Fruit fly (Drosophila melanogaster) whole organism, embryonic: Measurements from ENCODE around the gene Grip75.

Source experiments
- Atf6 ChIP-seq: fragments of 200-800 bp; sonication (Bioruptor generic); IDR thresholded peaks from 2 replicates; pipeline ENCODE4 v1.3.6; 2022; ENCODE audit warnings: missing biosample characterization, missing genetic modification characterization
- CG10267 ChIP-seq: fragments of 200-800 bp; sonication (Bioruptor generic); optimal IDR thresholded peaks from 2 replicates; lab custom pipeline; 2018; ENCODE audit warnings: missing biosample characterization, mild to moderate bottlenecking, missing genetic modification characterization, moderate library complexity
- CG10321 ChIP-seq: fragments of 200-800 bp; sonication (Bioruptor generic); IDR thresholded peaks from 2 replicates; pipeline ENCODE4 v1.3.6; 2022; ENCODE audit warnings: missing biosample characterization, missing genetic modification characterization
- CG10366 ChIP-seq: fragments of 200-800 bp; sonication (Bioruptor generic); IDR thresholded peaks from 2 replicates; pipeline ENCODE4 v1.3.6; 2022; ENCODE audit warnings: missing biosample characterization, missing genetic modification characterization
- CG1233 ChIP-seq: fragments of 200-800 bp; sonication (Bioruptor generic); optimal IDR thresholded peaks from 4 replicates; lab custom pipeline; 2018; ENCODE audit warnings: missing biosample characterization, mild to moderate bottlenecking, missing genetic modification characterization
- CG12391 ChIP-seq: fragments of 200-800 bp; sonication (Bioruptor generic); optimal IDR thresholded peaks from 3 replicates; lab custom pipeline; 2018; ENCODE audit warnings: missing biosample characterization, mild to moderate bottlenecking, missing genetic modification characterization, moderate library complexity
- CG12744 ChIP-seq: fragments of 200-800 bp; sonication (Bioruptor generic); optimal IDR thresholded peaks from 2 replicates; lab custom pipeline; 2016; ENCODE audit warnings: missing biosample characterization, missing genetic modification characterization
- CG13424 ChIP-seq: fragments of 200-800 bp; sonication (Bioruptor generic); optimal IDR thresholded peaks from 2 replicates; lab custom pipeline; 2019; ENCODE audit warnings: missing biosample characterization, mild to moderate bottlenecking, missing genetic modification characterization, moderate library complexity
- CG1602 ChIP-seq: fragments of 200-800 bp; sonication (Bioruptor generic); optimal IDR thresholded peaks from 3 replicates; lab custom pipeline; 2016; ENCODE audit warnings: missing biosample characterization, missing genetic modification characterization
- CG3726 ChIP-seq: fragments of 200-800 bp; sonication (Bioruptor generic); IDR thresholded peaks from 3 replicates; pipeline ENCODE4, ENCODE4 v1.3.6; 2022; ENCODE audit warnings: missing biosample characterization, missing genetic modification characterization
- CG43689 ChIP-seq: fragments of 200-800 bp; sonication (Bioruptor generic); IDR thresholded peaks from 2 replicates; pipeline ENCODE4 v1.3.6; 2022; ENCODE audit warnings: missing biosample characterization, missing genetic modification characterization
- CG6272 ChIP-seq: fragments of 200-800 bp; sonication (Bioruptor generic); IDR thresholded peaks from 2 replicates; pipeline ENCODE4 v1.3.6; 2022; ENCODE audit warnings: missing biosample characterization, missing genetic modification characterization
- CG6683 ChIP-seq: fragments of 200-800 bp; sonication (Bioruptor generic); optimal IDR thresholded peaks from 2 replicates; lab custom pipeline; 2017; ENCODE audit warnings: missing biosample characterization, mild to moderate bottlenecking, missing genetic modification characterization, missing genetic modification reagents
- CG8281 ChIP-seq: fragments of 200-800 bp; sonication (Bioruptor generic); optimal IDR thresholded peaks from 2 replicates; lab custom pipeline; 2018; ENCODE audit warnings: missing biosample characterization, mild to moderate bottlenecking, missing genetic modification characterization, moderate library complexity
- CG8944 ChIP-seq: fragments of 200-800 bp; sonication (Bioruptor generic); optimal IDR thresholded peaks from 3 replicates; lab custom pipeline; 2016; ENCODE audit warnings: missing biosample characterization, missing genetic modification characterization
- CG9215 ChIP-seq: fragments of 200-800 bp; sonication (Bioruptor generic); IDR thresholded peaks from 2 replicates; pipeline ENCODE4 v1.3.6; 2022; ENCODE audit warnings: missing biosample characterization, missing genetic modification characterization
- CG9876 ChIP-seq: fragments of 200-800 bp; sonication (Bioruptor generic); optimal IDR thresholded peaks from 2 replicates; lab custom pipeline; 2016; ENCODE audit warnings: missing biosample characterization, missing genetic modification characterization
- CrebB ChIP-seq: fragments of 200-800 bp; sonication (Bioruptor generic); optimal IDR thresholded peaks from 3 replicates; lab custom pipeline; 2018; ENCODE audit warnings: missing biosample characterization, mild to moderate bottlenecking, missing genetic modification characterization
- Dek ChIP-seq: fragments of 200-800 bp; sonication (Bioruptor generic); optimal IDR thresholded peaks from 3 replicates; lab custom pipeline; 2019; ENCODE audit warnings: missing biosample characterization, mild to moderate bottlenecking, missing genetic modification characterization, moderate library complexity
- Dll ChIP-seq: fragments of 200-800 bp; sonication (Bioruptor generic); IDR thresholded peaks from 4 replicates; pipeline ENCODE4 v1.3.6; 2022; ENCODE audit warnings: missing biosample characterization, missing genetic modification characterization; ENCODE audit not compliant: partially characterized antibody
- Dref ChIP-seq: fragments of 200-800 bp; sonication (Bioruptor generic); IDR thresholded peaks from 2 replicates; pipeline ENCODE4 v1.3.6; 2022; ENCODE audit warnings: missing biosample characterization, missing genetic modification characterization
- HLH3B ChIP-seq: fragments of 200-800 bp; sonication (Bioruptor generic); IDR thresholded peaks from 2 replicates; pipeline ENCODE4 v1.3.6; 2022; ENCODE audit warnings: missing biosample characterization, missing genetic modification characterization
- Hr39 ChIP-seq: fragments of >200 bp; optimal IDR thresholded peaks from 2 replicates; lab custom pipeline; 2017
- MBD-R2 ChIP-seq: fragments of 200-800 bp; sonication (Bioruptor generic); IDR thresholded peaks from 2 replicates; pipeline ENCODE4 v1.3.6; 2022; ENCODE audit warnings: missing biosample characterization, missing genetic modification characterization
- NC2β ChIP-seq: fragments of 200-800 bp; sonication (Bioruptor generic); optimal IDR thresholded peaks from 2 replicates; lab custom pipeline; 2016; ENCODE audit warnings: missing biosample characterization, missing genetic modification characterization
- Nf-YC ChIP-seq: fragments of 200-800 bp; optimal IDR thresholded peaks from 3 replicates; lab custom pipeline; 2019; ENCODE audit warnings: missing biosample characterization, mild to moderate bottlenecking, missing genetic modification characterization, moderate library complexity
- Opbp ChIP-seq: fragments of 200-800 bp; sonication (Bioruptor generic); IDR thresholded peaks from 3 replicates; pipeline ENCODE4 v1.3.6; 2022; ENCODE audit warnings: missing biosample characterization, missing genetic modification characterization; ENCODE audit not compliant: partially characterized antibody
- Poxn ChIP-seq: fragments of 200-800 bp; sonication (Bioruptor generic); IDR thresholded peaks from 2 replicates; pipeline ENCODE4 v1.3.6; 2022; ENCODE audit warnings: missing biosample characterization, missing genetic modification characterization
- Usf ChIP-seq: fragments of 200-800 bp; sonication (Bioruptor generic); optimal IDR thresholded peaks from 2 replicates; lab custom pipeline; 2017; ENCODE audit warnings: missing genotype, missing biosample characterization, missing genetic modification characterization
- ab ChIP-seq: fragments of 200-800 bp; sonication (Bioruptor generic); optimal IDR thresholded peaks from 2 replicates; lab custom pipeline; 2016; ENCODE audit warnings: missing biosample characterization, missing genetic modification characterization
- amos ChIP-seq: fragments of 200-800 bp; sonication (Bioruptor generic); IDR thresholded peaks from 2 replicates; pipeline ENCODE4 v1.3.6; 2022; ENCODE audit warnings: missing biosample characterization, missing genetic modification characterization; ENCODE audit not compliant: partially characterized antibody
- az2 ChIP-seq: fragments of 200-800 bp; sonication (Bioruptor generic); optimal IDR thresholded peaks from 3 replicates; lab custom pipeline; 2016; ENCODE audit warnings: missing biosample characterization, missing genetic modification characterization
- bbx ChIP-seq: fragments of 200-800 bp; sonication (Bioruptor generic); IDR thresholded peaks from 2 replicates; pipeline ENCODE4 v1.3.6; 2022; ENCODE audit warnings: missing biosample characterization, missing genetic modification characterization; ENCODE audit not compliant: partially characterized antibody
- bigmax ChIP-seq: fragments of 200-800 bp; sonication (Bioruptor generic); optimal IDR thresholded peaks from 2 replicates; lab custom pipeline; 2018; ENCODE audit warnings: missing biosample characterization, mild to moderate bottlenecking, missing genetic modification characterization
- cg ChIP-seq: fragments of 200-800 bp; sonication (Bioruptor generic); optimal IDR thresholded peaks from 3 replicates; lab custom pipeline; 2019; ENCODE audit warnings: missing biosample characterization, mild to moderate bottlenecking, missing genetic modification characterization, moderate library complexity
- disco-r ChIP-seq: fragments of 200-800 bp; sonication (Bioruptor generic); optimal IDR thresholded peaks from 2 replicates; lab custom pipeline; 2016; ENCODE audit warnings: missing biosample characterization, missing genetic modification characterization
- dm ChIP-seq: fragments of 200-800 bp; sonication (Bioruptor generic); optimal IDR thresholded peaks from 3 replicates; lab custom pipeline; 2016; ENCODE audit warnings: missing biosample characterization, missing genetic modification characterization
- dmrt99B ChIP-seq: fragments of 200-800 bp; sonication (Bioruptor generic); optimal IDR thresholded peaks from 2 replicates; lab custom pipeline; 2018; ENCODE audit warnings: missing biosample characterization, mild to moderate bottlenecking, missing genetic modification characterization, moderate library complexity
- en ChIP-seq: fragments of 200-800 bp; sonication (Bioruptor generic); optimal IDR thresholded peaks from 2 replicates; lab custom pipeline; 2016; ENCODE audit warnings: missing biosample characterization, missing genetic modification characterization
- fd3F ChIP-seq: fragments of 200-800 bp; sonication (Bioruptor generic); optimal IDR thresholded peaks from 2 replicates; lab custom pipeline; 2018; ENCODE audit warnings: missing biosample characterization, mild to moderate bottlenecking, missing genetic modification characterization, moderate library complexity
- ftz-f1 ChIP-seq: fragments of 200-800 bp; sonication (Bioruptor generic); optimal IDR thresholded peaks from 2 replicates; lab custom pipeline; 2016; ENCODE audit warnings: missing biosample characterization, missing genetic modification characterization
- gem ChIP-seq: fragments of 200-800 bp; sonication (Bioruptor generic); optimal IDR thresholded peaks from 2 replicates; lab custom pipeline; 2019; ENCODE audit warnings: missing biosample characterization, mild to moderate bottlenecking, missing genetic modification characterization, moderate library complexity
- nau ChIP-seq: fragments of 200-800 bp; sonication (Bioruptor generic); optimal IDR thresholded peaks from 3 replicates; lab custom pipeline; 2017; ENCODE audit warnings: missing biosample characterization, mild to moderate bottlenecking, missing genetic modification characterization, missing genetic modification reagents
- sim ChIP-seq: fragments of 200-800 bp; sonication (Bioruptor generic); IDR thresholded peaks from 2 replicates; pipeline ENCODE4 v1.3.6; 2022; ENCODE audit warnings: missing biosample characterization, missing genetic modification characterization
- sna ChIP-seq: fragments of 200-800 bp; sonication (Bioruptor generic); IDR thresholded peaks from 2 replicates; pipeline ENCODE4 v1.3.6; 2022; ENCODE audit warnings: missing biosample characterization, missing genetic modification characterization; ENCODE audit not compliant: partially characterized antibody
- trem ChIP-seq: fragments of 200-800 bp; optimal IDR thresholded peaks from 3 replicates; lab custom pipeline; 2019; ENCODE audit warnings: missing biosample characterization, mild to moderate bottlenecking, missing genetic modification characterization, moderate library complexity
- twi ChIP-seq: fragments of 200-800 bp; optimal IDR thresholded peaks from 2 replicates; lab custom pipeline; 2019; ENCODE audit warnings: missing biosample characterization, mild to moderate bottlenecking, missing genetic modification characterization, moderate library complexity
- unc-4 ChIP-seq: fragments of 200-800 bp; sonication (Bioruptor generic); IDR thresholded peaks from 2 replicates; pipeline ENCODE4 v1.3.6; 2022; ENCODE audit warnings: missing biosample characterization, missing genetic modification characterization; ENCODE audit not compliant: partially characterized antibody
- unpg ChIP-seq: fragments of 200-800 bp; sonication (Bioruptor generic); optimal IDR thresholded peaks from 3 replicates; lab custom pipeline; 2018; ENCODE audit warnings: missing biosample characterization, mild to moderate bottlenecking, missing genetic modification characterization, moderate library complexity
- zfh1 ChIP-seq: fragments of 200-800 bp; sonication (Bioruptor generic); IDR thresholded peaks from 3 replicates; pipeline ENCODE4 v1.3.6; 2022; ENCODE audit warnings: missing biosample characterization, missing genetic modification characterization

The Grip75 gene

dm6 chr2L:10474268-10474678, 8.8 kb upstream of the Grip75 start, which contains the start of gene RluA-1 (continued):
- peak; percentile 97 for TF ChIP-seq Atf6 (GFP tag; lab: Robert Waterston, UW)
- TF ChIP-seq CG12391 (tag; lab: Kevin White, UChicago) = peak; percentile 100
- peak; percentile 86 for TF ChIP-seq ftz-f1 (GFP tag; lab: Kevin White, UChicago)
- TF ChIP-seq CG8281 = peak; percentile 97
- peak; percentile 52; the same call in 1 of the 2 replicates for TF ChIP-seq bbx (GFP tag; lab: Robert Waterston, UW)
- peak; percentile 100 for TF ChIP-seq unpg (GFP tag; lab: Kevin White, UChicago)
- TF ChIP-seq disco-r (GFP tag; lab: Kevin White, UChicago) = peak; percentile 87
- peak; percentile 96 for TF ChIP-seq Usf (GFP tag; lab: Kevin White, UChicago)
- peak; percentile 99 for TF ChIP-seq fd3F (GFP tag; lab: Kevin White, UChicago)
- TF ChIP-seq Nf-YC (tag; lab: Kevin White, UChicago) = peak; percentile 93
- peak; percentile 100 for TF ChIP-seq gem
- TF ChIP-seq unc-4 (GFP tag; lab: Robert Waterston, UW) = peak; percentile 52; the same call in 1 of the 2 replicates
- TF ChIP-seq NC2β = peak; percentile 95
- TF ChIP-seq bigmax (GFP tag; lab: Kevin White, UChicago) = peak; percentile 80
- peak; percentile 97 for TF ChIP-seq CG10267 (tag; lab: Kevin White, UChicago)
- peak; percentile 89 for TF ChIP-seq en (GFP tag; lab: Kevin White, UChicago)
- TF ChIP-seq Hr39 (lab: Kevin White, UChicago) = no peak
- peak; percentile 93 for TF ChIP-seq CG12744 (GFP tag; lab: Kevin White, UChicago)
- TF ChIP-seq az2 (GFP tag; lab: Kevin White, UChicago) = peak; percentile 100
- peak; percentile 92 for TF ChIP-seq Poxn
- peak; percentile 72 for TF ChIP-seq CG9876 (GFP tag; lab: Kevin White, UChicago)
- peak; percentile 97 for TF ChIP-seq trem (tag; lab: Kevin White, UChicago)
- peak; percentile 99 for TF ChIP-seq CG1602 (GFP tag; lab: Kevin White, UChicago)
- TF ChIP-seq Dek = peak; percentile 99
- peak; percentile 100 for TF ChIP-seq CG13424
- peak; percentile 99 for TF ChIP-seq CG1233 (GFP tag; lab: Kevin White, UChicago)
- TF ChIP-seq ab (GFP tag; lab: Kevin White, UChicago) = peak; percentile 92
- TF ChIP-seq CG10321 = peak; percentile 91
- peak; percentile 50 for TF ChIP-seq amos (GFP tag; lab: Robert Waterston, UW)
- TF ChIP-seq cg (GFP tag; lab: Kevin White, UChicago) = no peak
- peak; percentile 100 for TF ChIP-seq zfh1 (GFP tag; lab: Robert Waterston, UW)
- TF ChIP-seq CG6683 (GFP tag; lab: Kevin White, UChicago) = peak; percentile 98
- TF ChIP-seq sna (GFP tag; lab: Robert Waterston, UW) = 0 out of 2 replicates have a peak, but pooled peaks have one; percentile 32
- TF ChIP-seq dmrt99B = peak; percentile 99
- TF ChIP-seq CrebB (tag; lab: Kevin White, UChicago) = peak; percentile 99
- peak; percentile 99 for TF ChIP-seq sim
- peak; percentile 99 for TF ChIP-seq CG6272 (GFP tag; lab: Robert Waterston, UW)
- peak; percentile 99 for TF ChIP-seq twi (tag; lab: Kevin White, UChicago)
- peak; percentile 44 for TF ChIP-seq Dref (GFP tag; lab: Robert Waterston, UW)
- TF ChIP-seq CG8944 (GFP tag; lab: Kevin White, UChicago) = peak; percentile 88
- peak; percentile 85 for TF ChIP-seq dm
- peak; percentile 92 for TF ChIP-seq HLH3B
- peak; percentile 99 for TF ChIP-seq CG10366 (GFP tag; lab: Robert Waterston, UW)
- peak; percentile 99 for TF ChIP-seq nau (GFP tag; lab: Kevin White, UChicago)
- peak; percentile 97 for TF ChIP-seq CG3726 (GFP tag; lab: Robert Waterston, UW)
- TF ChIP-seq Opbp (GFP tag; lab: Robert Waterston, UW) = peak; percentile 70
- peak; percentile 61; the same call in 3 of the 4 replicates for TF ChIP-seq Dll (GFP tag; lab: Robert Waterston, UW)
- TF ChIP-seq CG43689 (GFP tag; lab: Robert Waterston, UW) = peak; percentile 97
- TF ChIP-seq CG9215 (GFP tag; lab: Robert Waterston, UW) = peak; percentile 97
- TF ChIP-seq MBD-R2 (GFP tag; lab: Robert Waterston, UW) = peak; percentile 73
